Fruit fly (Drosophila melanogaster) whole organism, embryonic: Measurements from ENCODE around the gene HDAC4.
A peak's percentile ranks its signal among the peaks of the same experiment; 100 is the strongest.

Experiments
- Abd-B ChIP-seq: fragments of 200-800 bp; sonication (Bioruptor generic); optimal IDR thresholded peaks from 2 replicates; lab custom pipeline; 2018; ENCODE audit warnings: missing biosample characterization, mild to moderate bottlenecking, missing genetic modification characterization, moderate library complexity
- Awh ChIP-seq: fragments of 200-800 bp; sonication (Bioruptor generic); IDR thresholded peaks from 2 replicates; pipeline ENCODE4, ENCODE4 v1.3.6; 2022; ENCODE audit warnings: missing biosample characterization, missing genetic modification characterization
- B-H2 ChIP-seq: fragments of 200-800 bp; sonication (Bioruptor generic); optimal IDR thresholded peaks from 2 replicates; lab custom pipeline; 2018; ENCODE audit warnings: missing biosample characterization, mild to moderate bottlenecking, missing genetic modification characterization
- Bgb ChIP-seq: fragments of 200-800 bp; sonication (Bioruptor generic); IDR thresholded peaks from 2 replicates; pipeline ENCODE4 v1.3.6; 2022; ENCODE audit warnings: missing biosample characterization, missing genetic modification characterization; ENCODE audit not compliant: partially characterized antibody
- CG10565 ChIP-seq: fragments of 200-800 bp; sonication (Bioruptor generic); optimal IDR thresholded peaks from 3 replicates; lab custom pipeline; 2016; ENCODE audit warnings: missing biosample characterization, mild to moderate bottlenecking, missing genetic modification characterization
- CG11456 ChIP-seq: fragments of 200-800 bp; sonication (Bioruptor generic); IDR thresholded peaks from 3 replicates; pipeline ENCODE4 v1.3.6; 2022; ENCODE audit warnings: missing biosample characterization, missing genetic modification characterization
- CG12071 ChIP-seq: fragments of 200-800 bp; sonication (Bioruptor generic); optimal IDR thresholded peaks from 3 replicates; lab custom pipeline; 2018; ENCODE audit warnings: missing biosample characterization, mild to moderate bottlenecking, missing genetic modification characterization
- CG1233 ChIP-seq: fragments of 200-800 bp; sonication (Bioruptor generic); optimal IDR thresholded peaks from 4 replicates; lab custom pipeline; 2018; ENCODE audit warnings: missing biosample characterization, mild to moderate bottlenecking, missing genetic modification characterization
- CG14710 ChIP-seq: fragments of 200-800 bp; sonication (Bioruptor generic); optimal IDR thresholded peaks from 3 replicates; lab custom pipeline; 2019; ENCODE audit warnings: missing biosample characterization, mild to moderate bottlenecking, missing genetic modification characterization, moderate library complexity
- CG14860 ChIP-seq: fragments of 200-800 bp; sonication (Bioruptor generic); IDR thresholded peaks from 3 replicates; pipeline ENCODE4 v1.3.6; 2022; ENCODE audit warnings: missing biosample characterization, missing genetic modification characterization; ENCODE audit not compliant: partially characterized antibody
- CG15073 ChIP-seq: fragments of 200-800 bp; sonication (Bioruptor generic); optimal IDR thresholded peaks from 2 replicates; lab custom pipeline; 2016; ENCODE audit warnings: missing biosample characterization, missing genetic modification characterization
- CG2116 ChIP-seq: fragments of 200-800 bp; sonication (Bioruptor generic); optimal IDR thresholded peaks from 3 replicates; lab custom pipeline; 2018; ENCODE audit warnings: missing biosample characterization, mild to moderate bottlenecking, missing genetic modification characterization
- CG33557 ChIP-seq: fragments of 200-800 bp; sonication (Bioruptor generic); optimal IDR thresholded peaks from 2 replicates; lab custom pipeline; 2019; ENCODE audit warnings: missing biosample characterization, mild to moderate bottlenecking, missing genetic modification characterization, moderate library complexity
- CG34422 ChIP-seq: fragments of 200-800 bp; sonication (Bioruptor generic); IDR thresholded peaks from 3 replicates; pipeline ENCODE4 v1.3.6; 2022; ENCODE audit warnings: missing biosample characterization, missing genetic modification characterization
- CG4360 ChIP-seq: fragments of 200-800 bp; sonication (Bioruptor generic); IDR thresholded peaks from 2 replicates; pipeline ENCODE4 v1.3.6; 2022; ENCODE audit warnings: missing biosample characterization, missing genetic modification characterization
- CG6272 ChIP-seq: fragments of 200-800 bp; sonication (Bioruptor generic); IDR thresholded peaks from 2 replicates; pipeline ENCODE4 v1.3.6; 2022; ENCODE audit warnings: missing biosample characterization, missing genetic modification characterization
- CG6689 ChIP-seq: fragments of 200-800 bp; sonication (Bioruptor generic); IDR thresholded peaks from 2 replicates; pipeline ENCODE4 v1.3.6; 2022; ENCODE audit warnings: missing biosample characterization, missing genetic modification characterization
- CG6765 ChIP-seq: fragments of 200-800 bp; sonication (Bioruptor generic); optimal IDR thresholded peaks from 3 replicates; lab custom pipeline; 2017; ENCODE audit warnings: missing biosample characterization, mild to moderate bottlenecking, missing genetic modification characterization
- CG6791 ChIP-seq: fragments of 200-800 bp; sonication (Bioruptor generic); IDR thresholded peaks from 3 replicates; pipeline ENCODE4 v1.3.6; 2022; ENCODE audit warnings: missing biosample characterization, missing genetic modification characterization; ENCODE audit not compliant: partially characterized antibody
- CG6854 ChIP-seq: fragments of 200-800 bp; sonication (Bioruptor generic); optimal IDR thresholded peaks from 3 replicates; lab custom pipeline; 2017; ENCODE audit warnings: missing biosample characterization, mild to moderate bottlenecking, missing genetic modification characterization
- CG7839 ChIP-seq: fragments of 200-800 bp; sonication (Bioruptor generic); optimal IDR thresholded peaks from 3 replicates; lab custom pipeline; 2018; ENCODE audit warnings: missing biosample characterization, mild to moderate bottlenecking, missing genetic modification characterization, moderate library complexity
- CG7963 ChIP-seq: fragments of 200-800 bp; sonication (Bioruptor generic); IDR thresholded peaks from 3 replicates; pipeline ENCODE4 v1.3.6; 2022; ENCODE audit warnings: missing biosample characterization, missing genetic modification characterization; ENCODE audit not compliant: partially characterized antibody
- CG8089 ChIP-seq: fragments of 200-800 bp; sonication (Bioruptor generic); optimal IDR thresholded peaks from 3 replicates; lab custom pipeline; 2016; ENCODE audit warnings: missing biosample characterization, missing genetic modification characterization
- CG9932 ChIP-seq: fragments of 200-800 bp; sonication (Bioruptor generic); IDR thresholded peaks from 2 replicates; pipeline ENCODE4 v1.3.6; 2022; ENCODE audit warnings: missing biosample characterization, missing genetic modification characterization
- CkIIα-i1 ChIP-seq: fragments of 200-800 bp; sonication (Bioruptor generic); IDR thresholded peaks from 2 replicates; pipeline ENCODE4 v1.3.6; 2022; ENCODE audit warnings: missing biosample characterization, missing genetic modification characterization
- Dp ChIP-seq: fragments of 200-800 bp; sonication (Bioruptor generic); optimal IDR thresholded peaks from 2 replicates; lab custom pipeline; 2018; ENCODE audit warnings: missing biosample characterization, mild to moderate bottlenecking, missing genetic modification characterization, moderate library complexity
- Ets97D ChIP-seq: fragments of 200-800 bp; sonication (Bioruptor generic); optimal IDR thresholded peaks from 3 replicates; lab custom pipeline; 2016; ENCODE audit warnings: missing biosample characterization, missing genetic modification characterization
- Fer1 ChIP-seq: fragments of 200-800 bp; sonication (Bioruptor generic); optimal IDR thresholded peaks from 2 replicates; lab custom pipeline; 2017; ENCODE audit warnings: missing biosample characterization, mild to moderate bottlenecking, missing genetic modification characterization
- Hr51 ChIP-seq, 2 experiments: fragments of 200-800 bp; sonication (Bioruptor generic); optimal IDR thresholded peaks; 2 replicates in 1 of 2; 3 replicates in 1 of 2; lab custom pipeline; 2016 to 2018; ENCODE audit warnings: missing biosample characterization in 2 of 2, missing genetic modification characterization in 2 of 2, mild to moderate bottlenecking in 1 of 2, moderate library complexity in 1 of 2
- NfI ChIP-seq: fragments of 200-800 bp; sonication (Bioruptor generic); optimal IDR thresholded peaks from 3 replicates; lab custom pipeline; 2018; ENCODE audit warnings: missing biosample characterization, mild to moderate bottlenecking, missing genetic modification characterization, moderate library complexity
- Rfx ChIP-seq: fragments of 200-800 bp; sonication (Bioruptor generic); IDR thresholded peaks from 2 replicates; pipeline ENCODE4 v1.3.6; 2022; ENCODE audit warnings: missing biosample characterization, missing genetic modification characterization
- bcd ChIP-seq: fragments of 200-800 bp; sonication (Bioruptor generic); optimal IDR thresholded peaks from 2 replicates; lab custom pipeline; 2017; ENCODE audit warnings: missing biosample characterization, mild to moderate bottlenecking, missing genetic modification characterization
- cad ChIP-seq: fragments of >200 bp; optimal IDR thresholded peaks from 2 replicates; lab custom pipeline; 2017; ENCODE audit warnings: missing biosample characterization, missing genetic modification characterization
- ci ChIP-seq: fragments of 200-800 bp; sonication (Bioruptor generic); IDR thresholded peaks from 3 replicates; pipeline ENCODE4 v1.3.6; 2022; ENCODE audit warnings: missing biosample characterization, missing genetic modification characterization
- dpn ChIP-seq, 2 experiments: fragments of 200-800 bp; sonication (Bioruptor generic); optimal IDR thresholded peaks; 3 replicates each; lab custom pipeline; 2016; ENCODE audit warnings: missing biosample characterization in 2 of 2, missing genetic modification characterization in 2 of 2
- gcm2 ChIP-seq: fragments of 200-800 bp; sonication (Bioruptor generic); optimal IDR thresholded peaks from 2 replicates; lab custom pipeline; 2016; ENCODE audit warnings: missing biosample characterization, missing genetic modification characterization
- gro ChIP-seq: fragments of 200-800 bp; sonication (Bioruptor generic); optimal IDR thresholded peaks from 2 replicates; lab custom pipeline; 2016; ENCODE audit warnings: missing biosample characterization, missing genetic modification characterization
- hb ChIP-seq: fragments of 200-800 bp; sonication (Bioruptor generic); IDR thresholded peaks from 3 replicates; pipeline ENCODE4 v1.3.6; 2022; ENCODE audit warnings: missing biosample characterization, missing genetic modification characterization; ENCODE audit not compliant: partially characterized antibody
- kah ChIP-seq: fragments of 200-800 bp; sonication (Bioruptor generic); optimal IDR thresholded peaks from 2 replicates; lab custom pipeline; 2018; ENCODE audit warnings: missing biosample characterization, mild to moderate bottlenecking, missing genetic modification characterization
- kni ChIP-seq: fragments of 200-800 bp; sonication (Bioruptor generic); optimal IDR thresholded peaks from 3 replicates; lab custom pipeline; 2017; ENCODE audit warnings: mild to moderate bottlenecking, missing biosample characterization, missing genetic modification reagents, missing genetic modification characterization
- lab ChIP-seq: fragments of 200-800 bp; sonication (Bioruptor generic); optimal IDR thresholded peaks from 3 replicates; lab custom pipeline; 2017; ENCODE audit warnings: missing biosample characterization, missing genetic modification characterization, mild to moderate bottlenecking, moderate library complexity, missing genetic modification reagents
- mirr ChIP-seq: fragments of 200-800 bp; sonication (Bioruptor generic); optimal IDR thresholded peaks from 3 replicates; lab custom pipeline; 2018; ENCODE audit warnings: missing biosample characterization, mild to moderate bottlenecking, missing genetic modification characterization
- onecut ChIP-seq: fragments of 200-800 bp; sonication (Bioruptor generic); IDR thresholded peaks from 2 replicates; pipeline ENCODE4 v1.3.6; 2022; ENCODE audit warnings: missing biosample characterization, missing genetic modification characterization
- pho ChIP-seq: fragments of 200-800 bp; sonication (Bioruptor generic); optimal IDR thresholded peaks from 2 replicates; lab custom pipeline; 2016; ENCODE audit warnings: missing biosample characterization, missing genetic modification characterization
- rib ChIP-seq: fragments of 200-800 bp; sonication (Bioruptor generic); IDR thresholded peaks from 2 replicates; pipeline ENCODE4 v1.3.6; 2022; ENCODE audit warnings: missing biosample characterization, missing genetic modification characterization
- sd ChIP-seq: fragments of 200-800 bp; sonication (Bioruptor generic); optimal IDR thresholded peaks from 3 replicates; lab custom pipeline; 2018; ENCODE audit warnings: missing biosample characterization, mild to moderate bottlenecking, missing genetic modification characterization, moderate library complexity
- sug ChIP-seq: fragments of 200-800 bp; optimal IDR thresholded peaks from 2 replicates; lab custom pipeline; 2019; ENCODE audit warnings: missing biosample characterization, mild to moderate bottlenecking, missing genetic modification characterization, moderate library complexity
- tap ChIP-seq: fragments of 200-800 bp; optimal IDR thresholded peaks from 3 replicates; lab custom pipeline; 2019; ENCODE audit warnings: missing biosample characterization, mild to moderate bottlenecking, missing genetic modification characterization, moderate library complexity
- unc-4 ChIP-seq: fragments of 200-800 bp; sonication (Bioruptor generic); IDR thresholded peaks from 2 replicates; pipeline ENCODE4 v1.3.6; 2022; ENCODE audit warnings: missing biosample characterization, missing genetic modification characterization; ENCODE audit not compliant: partially characterized antibody

The HDAC4 gene

dm6 chrX:13329572-13330046 is 44.2 kb upstream of the HDAC4 start, which contains the start of gene Prx2 (continued):
- TF ChIP-seq CG12071 (GFP tag; lab: Kevin White, UChicago) (peak; percentile 14), sug (tag; lab: Kevin White, UChicago) (peak; percentile 33), CG10565 (GFP tag; lab: Kevin White, UChicago) (no peak), CG6765 (GFP tag; lab: Kevin White, UChicago) (no peak), cad (GFP tag; lab: Kevin White, UChicago) (no peak), mirr (GFP tag; lab: Kevin White, UChicago) (peak; percentile 49), onecut (GFP tag; lab: Robert Waterston, UW) (0 out of 2 replicates have a peak, but pooled peaks have one; percentile 20), pho (GFP tag; lab: Kevin White, UChicago) (peak; percentile 1), CG33557 (GFP tag; lab: Kevin White, UChicago) (no peak), Awh (GFP tag; lab: Robert Waterston, UW) (no peak), CG4360 (GFP tag; lab: Robert Waterston, UW) (no peak), sd (no peak), dpn (GFP tag; optimal IDR thresholded peaks at IDR 0.05; lab: Kevin White, UChicago) (peak in 1 of 2 experiments; percentile 30), CG6791 (peak; percentile 78), Bgb (peak; percentile 87), CG34422 (GFP tag; lab: Robert Waterston, UW) (0 out of 3 replicates have a peak, but pooled peaks have one; percentile 27), CG6854 (GFP tag; lab: Kevin White, UChicago) (no peak), gro (GFP tag; lab: Kevin White, UChicago) (peak; percentile 54), CG11456 (GFP tag; lab: Robert Waterston, UW) (peak; percentile 69; the same call in 2 of the 3 replicates), Hr51 (GFP tag; optimal IDR thresholded peaks at IDR 0.05; lab: Kevin White, UChicago) (no peak), CkIIα-i1 (GFP tag; lab: Robert Waterston, UW) (no peak), B-H2 (GFP tag; lab: Kevin White, UChicago) (peak; percentile 34), gcm2 (GFP tag; lab: Kevin White, UChicago) (no peak), Ets97D (peak; percentile 72), rib (GFP tag; lab: Robert Waterston, UW) (peak; percentile 91), ci (GFP tag; lab: Robert Waterston, UW) (peak; percentile 36; the same call in 1 of the 3 replicates), CG14860 (GFP tag; lab: Robert Waterston, UW) (peak; percentile 48; the same call in 2 of the 3 replicates), CG7839 (tag; lab: Kevin White, UChicago) (peak; percentile 3), NfI (GFP tag; lab: Kevin White, UChicago) (peak; percentile 6), CG6272 (GFP tag; lab: Robert Waterston, UW) (peak; percentile 15; the same call in 1 of the 2 replicates), CG9932 (GFP tag; lab: Robert Waterston, UW) (peak; percentile 62), CG7963 (GFP tag; lab: Robert Waterston, UW) (peak; percentile 68; the same call in 1 of the 3 replicates), CG6689 (GFP tag; lab: Robert Waterston, UW) (0 out of 2 replicates have a peak, but pooled peaks have one; percentile 13), kah (GFP tag; lab: Kevin White, UChicago) (no peak), kni (GFP tag; lab: Kevin White, UChicago) (no peak), hb (GFP tag; lab: Robert Waterston, UW) (peak; percentile 61; the same call in 1 of the 3 replicates), lab (peak; percentile 38), Dp (GFP tag; lab: Kevin White, UChicago) (peak; percentile 83), bcd (GFP tag; lab: Kevin White, UChicago) (peak; percentile 56), CG8089 (GFP tag; lab: Kevin White, UChicago) (no peak), CG1233 (GFP tag; lab: Kevin White, UChicago) (no peak), Rfx (GFP tag; lab: Robert Waterston, UW) (peak; percentile 68), CG14710 (peak; percentile 20), tap (no peak), CG15073 (GFP tag; lab: Kevin White, UChicago) (no peak), CG2116 (GFP tag; lab: Kevin White, UChicago) (peak; percentile 41), Abd-B (GFP tag; lab: Kevin White, UChicago) (peak; percentile 8), Fer1 (GFP tag; lab: Kevin White, UChicago) (peak; percentile 8), unc-4 (peak; percentile 83)
